Worm (Caenorhabditis elegans) whole organism, L4 larva: Measurements from ENCODE around the gene sra-9.
A peak's percentile ranks its signal among the peaks of the same experiment; 100 is the strongest.

Experiments used
- F26F4.8 ChIP-seq: fragments of 200-800 bp; sonication (Bioruptor generic); conservative IDR thresholded peaks from 2 replicates; pipeline ENCODE4 v1.3.6; 2022; ENCODE audit warnings: missing genetic modification characterization, missing compliant biosample characterization
- R02D3.7 ChIP-seq: fragments of 150-350 bp; sonication (generic microtip); optimal IDR thresholded peaks from 3 replicates; lab custom pipeline; 2014; ENCODE audit warnings: missing biosample characterization, missing genetic modification characterization
- T20F7.1 ChIP-seq: fragments of 200-800 bp; sonication (Bioruptor generic); optimal IDR thresholded peaks from 2 replicates; lab custom pipeline; 2018; ENCODE audit warnings: mild to moderate bottlenecking, missing genetic modification characterization, missing compliant biosample characterization
- Y5F2A.4 ChIP-seq: fragments of 200-800 bp; sonication (Bioruptor generic); optimal IDR thresholded peaks from 2 replicates; lab custom pipeline; 2018; ENCODE audit warnings: mild to moderate bottlenecking, missing genetic modification characterization, missing compliant biosample characterization
- Y75B8A.6 ChIP-seq: fragments of 200-800 bp; sonication (Bioruptor generic); IDR thresholded peaks from 2 replicates; pipeline ENCODE4 v1.3.6; 2022; ENCODE audit warnings: missing genetic modification reagents, missing genetic modification characterization, missing compliant biosample characterization
- ZK546.5 ChIP-seq, 2 experiments: sonication (generic microtip); optimal IDR thresholded peaks; 2 replicates each; lab custom pipeline; 2017; ENCODE audit warnings: missing biosample characterization in 2 of 2, missing genetic modification characterization in 2 of 2
- aha-1 ChIP-seq: fragments of 150-350 bp; peaks from one replicate; lab custom pipeline; 2014; ENCODE audit warnings: missing biosample characterization, missing genetic modification characterization
- ceh-44 ChIP-seq: fragments of 200-800 bp; sonication (Bioruptor generic); IDR thresholded peaks from 2 replicates; pipeline ENCODE4 v1.3.6; 2022; ENCODE audit warnings: missing genetic modification reagents, missing genetic modification characterization, missing compliant biosample characterization
- ctbp-1 ChIP-seq: fragments of 200-800 bp; sonication (Bioruptor generic); IDR thresholded peaks from 2 replicates; pipeline ENCODE4 v1.3.6; 2022; ENCODE audit warnings: missing genetic modification reagents, missing genetic modification characterization, missing compliant biosample characterization
- daf-12 ChIP-seq: fragments of 150-350 bp; optimal IDR thresholded peaks from 2 replicates; lab custom pipeline; 2014; ENCODE audit warnings: missing biosample characterization, missing genetic modification reagents, missing genetic modification characterization
- daf-16 ChIP-seq, 3 experiments: sonication (generic microtip); optimal IDR thresholded peaks; 2 replicates each; lab custom pipeline; 2016 to 2017; ENCODE audit warnings: missing genetic modification characterization in 3 of 3, missing genetic modification reagents in 3 of 3, mild to moderate bottlenecking in 2 of 3, missing compliant biosample characterization in 2 of 3, missing biosample characterization in 1 of 3, moderate library complexity in 1 of 3
- dmd-6 ChIP-seq: fragments of 200-800 bp; sonication (Bioruptor generic); IDR thresholded peaks from 2 replicates; pipeline ENCODE4 v1.3.6; 2022; ENCODE audit warnings: missing genetic modification reagents, missing genetic modification characterization, missing compliant biosample characterization
- dmd-8 ChIP-seq: fragments of 200-800 bp; sonication (Bioruptor generic); IDR thresholded peaks from 2 replicates; pipeline ENCODE4 v1.3.6; 2022; ENCODE audit warnings: missing genetic modification characterization, missing compliant biosample characterization
- dmd-9 ChIP-seq: fragments of 200-800 bp; sonication (Bioruptor generic); IDR thresholded peaks from 2 replicates; pipeline ENCODE4 v1.3.6; 2022; ENCODE audit warnings: missing genetic modification reagents, missing genetic modification characterization, missing compliant biosample characterization
- dpl-1 ChIP-seq: fragments of 150-350 bp; optimal IDR thresholded peaks from 2 replicates; lab custom pipeline; 2014; ENCODE audit warnings: missing biosample characterization, missing genetic modification reagents, missing genetic modification characterization
- dve-1 ChIP-seq: sonication (generic microtip); optimal IDR thresholded peaks from 2 replicates; lab custom pipeline; 2017; ENCODE audit warnings: antibody characterized with exemption, mild to moderate bottlenecking, missing genetic modification characterization, missing compliant biosample characterization; ENCODE audit not compliant: insufficient read depth
- fkh-10 ChIP-seq: fragments of 150-350 bp; optimal IDR thresholded peaks from 2 replicates; lab custom pipeline; 2014; ENCODE audit warnings: missing biosample characterization, missing genetic modification reagents, missing genetic modification characterization
- gei-8 ChIP-seq: fragments of 200-800 bp; sonication (Bioruptor generic); optimal IDR thresholded peaks from 2 replicates; lab custom pipeline; 2018; ENCODE audit warnings: mild to moderate bottlenecking, missing genetic modification characterization, missing compliant biosample characterization
- hif-1 ChIP-seq, 2 experiments: sonication (generic microtip); optimal IDR thresholded peaks; 2 replicates each; lab custom pipeline; 2016 to 2017; ENCODE audit warnings: missing compliant biosample characterization in 2 of 2, missing genetic modification characterization in 2 of 2, missing genetic modification reagents in 2 of 2, missing genotype in 2 of 2, mild to moderate bottlenecking in 1 of 2
- hlh-11 ChIP-seq: fragments of 200-800 bp; sonication (Bioruptor generic); optimal IDR thresholded peaks from 2 replicates; lab custom pipeline; 2018; ENCODE audit warnings: mild to moderate bottlenecking, missing genetic modification characterization, missing compliant biosample characterization
- hlh-30 ChIP-seq: sonication (generic microtip); optimal IDR thresholded peaks from 2 replicates; lab custom pipeline; 2017; ENCODE audit warnings: antibody characterized with exemption, mild to moderate bottlenecking, missing genetic modification characterization, missing compliant biosample characterization; ENCODE audit not compliant: insufficient read depth
- hmg-1.1 ChIP-seq: fragments of 200-800 bp; sonication (Bioruptor generic); IDR thresholded peaks from 2 replicates; pipeline ENCODE4 v1.3.6; 2022; ENCODE audit warnings: missing genetic modification reagents, missing genetic modification characterization, missing compliant biosample characterization
- jun-1 ChIP-seq: fragments of 150-350 bp; optimal IDR thresholded peaks from 2 replicates; lab custom pipeline; 2014; ENCODE audit warnings: missing biosample characterization, missing genetic modification reagents, missing genetic modification characterization
- lim-7 ChIP-seq: fragments of 200-800 bp; sonication (Bioruptor generic); IDR thresholded peaks from 2 replicates; pipeline ENCODE4 v1.3.6; 2022; ENCODE audit warnings: missing genetic modification characterization, missing compliant biosample characterization
- lin-1 ChIP-seq: fragments of 200-800 bp; sonication (Bioruptor generic); IDR thresholded peaks from 2 replicates; pipeline ENCODE4 v1.3.6; 2022; ENCODE audit warnings: missing genetic modification reagents, missing genetic modification characterization, missing compliant biosample characterization
- lin-13 ChIP-seq: fragments of 150-350 bp; optimal IDR thresholded peaks from 2 replicates; lab custom pipeline; 2014; ENCODE audit warnings: missing biosample characterization, missing genetic modification reagents, missing genetic modification characterization
- mdt-29 ChIP-seq: fragments of 200-800 bp; sonication (Bioruptor generic); IDR thresholded peaks from 2 replicates; pipeline ENCODE4 v1.3.6; 2022; ENCODE audit warnings: missing genetic modification reagents, missing genetic modification characterization, missing compliant biosample characterization
- mxl-3 ChIP-seq: fragments of 200-800 bp; sonication (Bioruptor generic); optimal IDR thresholded peaks from 2 replicates; lab custom pipeline; 2018; ENCODE audit warnings: mild to moderate bottlenecking, missing genetic modification characterization, missing compliant biosample characterization
- nhr-10 ChIP-seq: fragments of 150-350 bp; optimal IDR thresholded peaks from 2 replicates; lab custom pipeline; 2014; ENCODE audit warnings: missing biosample characterization, missing genetic modification characterization
- nhr-11 ChIP-seq: fragments of 150-350 bp; optimal IDR thresholded peaks from 2 replicates; lab custom pipeline; 2014; ENCODE audit warnings: missing biosample characterization, missing genetic modification characterization
- nhr-111 ChIP-seq: fragments of 200-800 bp; sonication (Bioruptor generic); optimal IDR thresholded peaks from 2 replicates; lab custom pipeline; 2018; ENCODE audit warnings: mild to moderate bottlenecking, missing genetic modification characterization, missing compliant biosample characterization
- nhr-28 ChIP-seq: fragments of 150-350 bp; optimal IDR thresholded peaks from 2 replicates; lab custom pipeline; 2014; ENCODE audit warnings: missing biosample characterization, missing genetic modification characterization
- nhr-41 ChIP-seq: fragments of 200-800 bp; sonication (Bioruptor generic); IDR thresholded peaks from 2 replicates; pipeline ENCODE4 v1.3.6; 2022; ENCODE audit warnings: missing genetic modification reagents, missing genetic modification characterization, missing compliant biosample characterization
- nhr-42 ChIP-seq: fragments of 200-800 bp; sonication (Bioruptor generic); IDR thresholded peaks from 2 replicates; pipeline ENCODE4 v1.3.6; 2022; ENCODE audit warnings: missing genetic modification characterization, missing compliant biosample characterization
- nhr-48 ChIP-seq: sonication (generic microtip); optimal IDR thresholded peaks from 2 replicates; lab custom pipeline; 2016; ENCODE audit warnings: mild to moderate bottlenecking, missing genetic modification characterization, missing compliant biosample characterization
- nhr-76 ChIP-seq: fragments of 150-350 bp; optimal IDR thresholded peaks from 2 replicates; lab custom pipeline; 2014; ENCODE audit warnings: missing biosample characterization, missing genetic modification characterization
- nhr-77 ChIP-seq: fragments of 150-350 bp; optimal IDR thresholded peaks from 2 replicates; lab custom pipeline; 2014; ENCODE audit warnings: missing biosample characterization, missing genetic modification characterization
- pqm-1 ChIP-seq: sonication (generic microtip); optimal IDR thresholded peaks from 2 replicates; lab custom pipeline; 2017; ENCODE audit warnings: missing biosample characterization, missing genetic modification characterization
- rbr-2 ChIP-seq: sonication (generic microtip); optimal IDR thresholded peaks from 2 replicates; lab custom pipeline; 2016; ENCODE audit warnings: missing genotype, missing genetic modification characterization, missing compliant biosample characterization
- set-16 ChIP-seq: fragments of 200-800 bp; sonication (Bioruptor generic); IDR thresholded peaks from 2 replicates; pipeline ENCODE4 v1.3.6; 2022; ENCODE audit warnings: missing genetic modification reagents, missing genetic modification characterization, missing compliant biosample characterization
- spr-1 ChIP-seq: sonication (generic microtip); optimal IDR thresholded peaks from 2 replicates; lab custom pipeline; 2016; ENCODE audit warnings: mild to moderate bottlenecking, missing genetic modification characterization, missing compliant biosample characterization
- tag-97 ChIP-seq: fragments of 200-800 bp; sonication (Bioruptor generic); IDR thresholded peaks from 2 replicates; pipeline ENCODE4 v1.3.6; 2022; ENCODE audit warnings: missing genetic modification characterization, missing compliant biosample characterization
- unc-62 ChIP-seq, 3 experiments: fragments of 150-350 bp in 1 of 3; sonication (generic microtip); optimal IDR thresholded peaks in 2 of 3; peaks in 1 of 3; 1 replicate in 1 of 3; 2 replicates in 2 of 3; lab custom pipeline; 2014 to 2017; ENCODE audit warnings: missing biosample characterization in 3 of 3, missing genetic modification characterization in 3 of 3, missing genetic modification reagents in 3 of 3, missing genotype in 1 of 3
- zfp-2 ChIP-seq: sonication (generic microtip); optimal IDR thresholded peaks from 2 replicates; lab custom pipeline; 2016; ENCODE audit warnings: mild to moderate bottlenecking, missing genetic modification characterization, missing compliant biosample characterization
- zip-2 ChIP-seq: fragments of 150-350 bp; optimal IDR thresholded peaks from 2 replicates; lab custom pipeline; 2014; ENCODE audit warnings: missing biosample characterization, missing genetic modification characterization
- ztf-11 ChIP-seq: fragments of 150-350 bp; optimal IDR thresholded peaks from 2 replicates; lab custom pipeline; 2014; ENCODE audit warnings: missing biosample characterization, missing genetic modification characterization
- ztf-7 ChIP-seq: fragments of 150-350 bp; optimal IDR thresholded peaks from 2 replicates; lab custom pipeline; 2014; ENCODE audit warnings: missing biosample characterization, missing genetic modification characterization

Gene sra-9

DNA sequence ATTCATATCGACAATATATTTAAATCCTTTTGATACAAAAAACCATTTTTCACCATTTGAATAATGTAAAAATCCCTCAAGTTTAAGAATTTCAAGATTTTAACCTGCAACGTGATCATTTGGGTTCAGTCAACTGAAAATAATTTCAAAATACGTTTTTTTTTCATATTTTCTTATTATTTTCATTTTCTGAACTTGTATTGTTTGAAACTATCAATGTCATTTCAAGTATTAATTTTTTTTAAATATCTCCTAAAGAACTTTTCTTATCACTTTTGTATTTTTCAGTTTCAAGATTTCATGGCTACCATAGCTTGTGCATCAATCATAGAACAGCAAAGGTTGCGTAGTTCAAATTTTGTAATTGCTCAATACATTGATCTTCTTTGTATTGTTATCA lies at the start of gene sra-9:
Gene sra-9, plus strand, starts transcription at position 301 of the 400 bp plus-strand sequence.
- TF ChIP-seq aha-1 (tag; lab: Kevin White, UChicago): peak; percentile 52
- TF ChIP-seq ctbp-1 (GFP tag; lab: Robert Waterston, UW): no peak

DNA sequence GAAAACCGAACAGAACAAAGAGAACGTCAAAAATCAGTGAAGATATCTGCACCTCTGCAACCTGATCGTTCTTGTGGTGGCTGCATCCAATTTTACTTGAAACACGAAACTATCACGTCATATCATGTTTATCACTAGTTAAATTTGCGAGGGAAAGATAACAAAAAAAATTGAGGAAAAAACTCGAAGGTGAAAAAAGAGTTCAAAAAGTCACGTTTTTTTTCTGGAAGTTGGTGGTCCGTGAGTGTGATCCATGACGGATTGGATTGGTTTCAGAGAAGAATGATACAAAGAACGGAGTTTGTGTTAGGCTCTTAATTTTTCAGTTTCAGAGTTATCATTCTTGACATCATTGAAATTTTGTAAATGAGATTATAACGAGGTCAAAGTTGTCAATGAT lies 49.6 kb upstream of the sra-9 start:
- no peak for TF ChIP-seq ctbp-1 (GFP tag; lab: Robert Waterston, UW)
- no peak for TF ChIP-seq dpl-1 (GFP tag; lab: Kevin White, UChicago)
- TF ChIP-seq fkh-10: no peak
- no peak for TF ChIP-seq Y75B8A.6 (GFP tag; lab: Robert Waterston, UW)
- no peak for TF ChIP-seq aha-1 (tag; lab: Kevin White, UChicago)
- TF ChIP-seq nhr-111 (GFP tag; lab: Kevin White, UChicago): no peak
- no peak for TF ChIP-seq rbr-2 (tag; lab: Kevin White, UChicago)
- TF ChIP-seq nhr-77 (tag; lab: Kevin White, UChicago): no peak
- peak; percentile 56 for TF ChIP-seq dmd-6 (GFP tag; lab: Robert Waterston, UW)
- no peak for TF ChIP-seq zip-2 (tag; lab: Kevin White, UChicago)
- no peak for TF ChIP-seq nhr-42 (GFP tag; lab: Robert Waterston, UW)
- no peak for TF ChIP-seq hmg-1.1 (GFP tag; lab: Robert Waterston, UW)
- peak in 1 of 2 experiments; percentile 82 for TF ChIP-seq hif-1 (tag; optimal IDR thresholded peaks at IDR 0.05; lab: Kevin White, UChicago)
- peak; percentile 27 for TF ChIP-seq hlh-30
- no peak for TF ChIP-seq dmd-8 (GFP tag; lab: Robert Waterston, UW)
- TF ChIP-seq ceh-44: no peak
- TF ChIP-seq daf-12 (tag; lab: Kevin White, UChicago): no peak
- no peak for TF ChIP-seq ZK546.5 (tag; optimal IDR thresholded peaks at IDR 0.05; lab: Kevin White, UChicago)
- no peak for TF ChIP-seq F26F4.8 (GFP tag; lab: Robert Waterston, UW)
- TF ChIP-seq hlh-11 (tag; lab: Kevin White, UChicago): peak; percentile 37
- TF ChIP-seq ztf-11: no peak
- TF ChIP-seq lim-7 (GFP tag; lab: Robert Waterston, UW): no peak
- TF ChIP-seq daf-16 (GFP tag; optimal IDR thresholded peaks at IDR 0.05; lab: Kevin White, UChicago): no peak
- peak; percentile 19 for TF ChIP-seq daf-16 (tag; optimal IDR thresholded peaks at IDR 0.05; lab: Kevin White, UChicago)
- TF ChIP-seq nhr-28 (tag; lab: Kevin White, UChicago): peak; percentile 23
- TF ChIP-seq pqm-1: peak; percentile 8
- no peak for TF ChIP-seq nhr-41 (GFP tag; lab: Robert Waterston, UW)
- TF ChIP-seq dmd-9 (GFP tag; lab: Robert Waterston, UW): no peak
- no peak for TF ChIP-seq tag-97 (GFP tag; lab: Robert Waterston, UW)
- TF ChIP-seq dve-1 (tag; lab: Kevin White, UChicago): no peak

DNA sequence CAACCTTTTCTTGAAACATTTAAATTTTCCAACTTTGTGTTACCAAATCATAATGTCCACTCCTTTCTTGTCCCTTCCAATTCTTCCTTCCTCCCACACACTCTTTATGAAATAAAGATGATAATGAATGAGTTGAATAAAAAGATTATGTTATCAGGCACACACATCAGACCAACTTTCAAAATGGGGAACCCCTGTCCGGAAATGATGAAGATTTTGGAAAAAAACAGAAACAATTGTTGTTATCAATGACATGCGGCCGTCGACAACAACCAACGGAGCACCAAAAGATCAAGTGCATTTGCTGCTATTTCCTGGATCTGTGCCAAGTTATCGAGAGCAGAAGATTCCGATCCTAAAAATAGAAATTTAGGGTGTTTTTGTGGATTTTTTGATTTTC lies 48.8 kb upstream of the sra-9 start:
- TF ChIP-seq lin-13 (GFP tag; lab: Kevin White, UChicago): no peak
- TF ChIP-seq dmd-8 (GFP tag; lab: Robert Waterston, UW): no peak
- peak; percentile 17 for TF ChIP-seq pqm-1
- peak; percentile 30 for TF ChIP-seq hlh-11 (tag; lab: Kevin White, UChicago)
- TF ChIP-seq nhr-11: no peak
- no peak for TF ChIP-seq jun-1
- TF ChIP-seq mdt-29 (GFP tag; lab: Robert Waterston, UW): no peak
- no peak for TF ChIP-seq gei-8
- TF ChIP-seq set-16 (GFP tag; lab: Robert Waterston, UW): no peak
- TF ChIP-seq zfp-2 (tag; lab: Kevin White, UChicago): no peak
- TF ChIP-seq nhr-28 (tag; lab: Kevin White, UChicago): peak; percentile 54
- peak in 1 of 2 experiments; percentile 59 for TF ChIP-seq hif-1 (tag; optimal IDR thresholded peaks at IDR 0.05; lab: Kevin White, UChicago)
- TF ChIP-seq nhr-48: no peak
- TF ChIP-seq ztf-7 (tag; lab: Kevin White, UChicago): no peak
- no peak for TF ChIP-seq mxl-3
- no peak for TF ChIP-seq rbr-2 (tag; lab: Kevin White, UChicago)
- peak; percentile 42; the same call in 1 of the 2 replicates for TF ChIP-seq lin-1
- TF ChIP-seq unc-62 (GFP tag; optimal IDR thresholded peaks at IDR 0.05 in 1 of 2; lab: Kevin White, UChicago): peak in 1 of 2 experiments; percentile 90
- TF ChIP-seq unc-62 (tag; optimal IDR thresholded peaks at IDR 0.05; lab: Kevin White, UChicago): no peak
- no peak for TF ChIP-seq T20F7.1 (GFP tag; lab: Kevin White, UChicago)
- TF ChIP-seq daf-16 (GFP tag; optimal IDR thresholded peaks at IDR 0.05; lab: Kevin White, UChicago): peak in 1 of 2 experiments; percentile 21
- peak; percentile 78 for TF ChIP-seq daf-16 (tag; optimal IDR thresholded peaks at IDR 0.05; lab: Kevin White, UChicago)
- no peak for TF ChIP-seq nhr-10 (tag; lab: Kevin White, UChicago)
- TF ChIP-seq Y5F2A.4: no peak
- no peak for TF ChIP-seq R02D3.7
- TF ChIP-seq spr-1 (tag; lab: Kevin White, UChicago): no peak
- TF ChIP-seq dmd-6 (GFP tag; lab: Robert Waterston, UW): peak; percentile 66
- no peak for TF ChIP-seq nhr-76
- TF ChIP-seq aha-1 (tag; lab: Kevin White, UChicago): peak; percentile 37
